Worm (Caenorhabditis elegans) whole organism, mixed stage, embryonic: ENCODE data around the gene lbp-9.

Experiments
- M03D4.4 ChIP-seq: sonication (generic microtip); optimal IDR thresholded peaks from 2 replicates; lab custom pipeline; 2017; ENCODE audit warnings: mild to moderate bottlenecking, missing genetic modification characterization, missing compliant biosample characterization
- bed-3 ChIP-seq: fragments of 200-800 bp; sonication (Bioruptor generic); optimal IDR thresholded peaks from 3 replicates; lab custom pipeline; 2018; ENCODE audit warnings: mild to moderate bottlenecking, missing genetic modification characterization, moderate library complexity, missing compliant biosample characterization
- blmp-1 ChIP-seq: fragments of 150-350 bp; optimal IDR thresholded peaks from 2 replicates; lab custom pipeline; 2014; ENCODE audit warnings: missing biosample characterization, missing genetic modification characterization
- ceh-39 ChIP-seq: fragments of 150-350 bp; optimal IDR thresholded peaks from 2 replicates; lab custom pipeline; 2014; ENCODE audit warnings: missing biosample characterization, missing genetic modification characterization
- ceh-43 ChIP-seq: fragments of 200-800 bp; sonication (Bioruptor generic); optimal IDR thresholded peaks from 2 replicates; lab custom pipeline; 2018; ENCODE audit warnings: mild to moderate bottlenecking, missing genetic modification characterization, moderate library complexity, missing compliant biosample characterization
- ceh-83 ChIP-seq: fragments of 200-800 bp; sonication (Bioruptor generic); optimal IDR thresholded peaks from 2 replicates; lab custom pipeline; 2018; ENCODE audit warnings: mild to moderate bottlenecking, missing genetic modification characterization, missing compliant biosample characterization
- ces-1 ChIP-seq: fragments of 150-350 bp; optimal IDR thresholded peaks from 2 replicates; lab custom pipeline; 2014; ENCODE audit warnings: missing biosample characterization, missing genetic modification reagents, missing genetic modification characterization
- cnd-1 ChIP-seq: fragments of 200-800 bp; sonication (Bioruptor generic); optimal IDR thresholded peaks from 2 replicates; lab custom pipeline; 2018; ENCODE audit warnings: mild to moderate bottlenecking, missing genetic modification characterization, missing compliant biosample characterization
- drap-1 ChIP-seq: fragments of 200-800 bp; sonication (Bioruptor generic); optimal IDR thresholded peaks from 3 replicates; lab custom pipeline; 2018; ENCODE audit warnings: mild to moderate bottlenecking, missing genetic modification characterization, missing compliant biosample characterization
- elt-1 ChIP-seq: sonication (generic microtip); optimal IDR thresholded peaks from 2 replicates; lab custom pipeline; 2017; ENCODE audit warnings: missing genetic modification characterization, mild to moderate bottlenecking, missing compliant biosample characterization, antibody characterized with exemption, moderate library complexity, borderline replicate concordance; ENCODE audit not compliant: insufficient read depth
- elt-3 ChIP-seq: fragments of 150-350 bp; optimal IDR thresholded peaks from 2 replicates; lab custom pipeline; 2014; ENCODE audit warnings: missing biosample characterization, missing genetic modification characterization
- ham-2 ChIP-seq: fragments of 200-800 bp; sonication (Bioruptor generic); optimal IDR thresholded peaks from 2 replicates; lab custom pipeline; 2018; ENCODE audit warnings: mild to moderate bottlenecking, missing genetic modification characterization, missing compliant biosample characterization
- lin-13 ChIP-seq: fragments of 150-350 bp; optimal IDR thresholded peaks from 2 replicates; lab custom pipeline; 2014; ENCODE audit warnings: missing biosample characterization, missing genetic modification characterization
- lin-32 ChIP-seq: fragments of 200-800 bp; sonication (Bioruptor generic); optimal IDR thresholded peaks from 2 replicates; lab custom pipeline; 2018; ENCODE audit warnings: mild to moderate bottlenecking, missing genetic modification characterization, missing compliant biosample characterization
- mep-1 ChIP-seq: fragments of 150-350 bp; optimal IDR thresholded peaks from 2 replicates; lab custom pipeline; 2017; ENCODE audit warnings: missing biosample characterization, missing genetic modification reagents, missing genetic modification characterization, inconsistent platforms
- mls-2 ChIP-seq: sonication (generic microtip); optimal IDR thresholded peaks from 2 replicates; lab custom pipeline; 2016; ENCODE audit warnings: mild to moderate bottlenecking, missing genetic modification characterization, moderate library complexity, missing compliant biosample characterization
- nhr-12 ChIP-seq: fragments of 150-350 bp; optimal IDR thresholded peaks from 2 replicates; lab custom pipeline; 2014; ENCODE audit warnings: missing biosample characterization, missing genetic modification characterization
- nhr-237 ChIP-seq: fragments of 150-350 bp; optimal IDR thresholded peaks from 2 replicates; lab custom pipeline; 2014; ENCODE audit warnings: missing biosample characterization, missing genetic modification characterization
- nhr-28 ChIP-seq: fragments of 150-350 bp; optimal IDR thresholded peaks from 2 replicates; lab custom pipeline; 2014; ENCODE audit warnings: missing biosample characterization, missing genetic modification characterization
- pha-4 ChIP-seq: fragments of 150-350 bp; optimal IDR thresholded peaks from 2 replicates; lab custom pipeline; 2018; ENCODE audit warnings: missing biosample characterization, missing genetic modification reagents, missing genetic modification characterization
- sem-2 ChIP-seq: fragments of 200-800 bp; sonication (Bioruptor generic); optimal IDR thresholded peaks from 2 replicates; lab custom pipeline; 2018; ENCODE audit warnings: mild to moderate bottlenecking, missing genetic modification characterization, missing compliant biosample characterization
- snpc-4 ChIP-seq: fragments of 150-350 bp; optimal IDR thresholded peaks from 2 replicates; lab custom pipeline; 2014; ENCODE audit warnings: missing biosample characterization, missing genetic modification characterization
- sptf-1 ChIP-seq: sonication (generic microtip); optimal IDR thresholded peaks from 2 replicates; lab custom pipeline; 2017; ENCODE audit warnings: mild to moderate bottlenecking, missing genetic modification characterization, moderate library complexity, missing compliant biosample characterization
- tbx-8 ChIP-seq: fragments of 200-800 bp; sonication (Bioruptor generic); optimal IDR thresholded peaks from 2 replicates; lab custom pipeline; 2018; ENCODE audit warnings: mild to moderate bottlenecking, missing genetic modification characterization, moderate library complexity, missing compliant biosample characterization
- unc-120 ChIP-seq: sonication (generic microtip); optimal IDR thresholded peaks from 2 replicates; lab custom pipeline; 2017; ENCODE audit warnings: missing genetic modification characterization, missing compliant biosample characterization; ENCODE audit not compliant: poor library complexity, severe bottlenecking
- unc-39 ChIP-seq: fragments of 150-350 bp; optimal IDR thresholded peaks from 2 replicates; lab custom pipeline; 2014; ENCODE audit warnings: missing biosample characterization, missing genetic modification characterization
- unc-62 ChIP-seq: fragments of 150-350 bp; optimal IDR thresholded peaks from 2 replicates; lab custom pipeline; 2014; ENCODE audit warnings: missing biosample characterization, missing genetic modification reagents, missing genetic modification characterization
- zip-8 ChIP-seq: fragments of 150-350 bp; optimal IDR thresholded peaks from 2 replicates; lab custom pipeline; 2014; ENCODE audit warnings: missing biosample characterization, missing genetic modification characterization
- ztf-11 ChIP-seq: fragments of 150-350 bp; optimal IDR thresholded peaks from 2 replicates; lab custom pipeline; 2014; ENCODE audit warnings: missing biosample characterization, missing genetic modification characterization

lbp-9 gene

ce11 chrV:2067985-2068499 is at the start of gene lbp-9:
Gene lbp-9 (plus strand): TSS chrV:2068449.
- TF ChIP-seq M03D4.4 (tag; lab: Kevin White, UChicago) (no peak), nhr-12 (tag; lab: Kevin White, UChicago) (no peak), lin-32 (GFP tag; lab: Kevin White, UChicago) (no peak), sptf-1 (no peak), sem-2 (no peak), bed-3 (GFP tag; lab: Kevin White, UChicago) (no peak), ceh-83 (no peak), lin-13 (no peak), mls-2 (tag; lab: Kevin White, UChicago) (no peak), unc-62 (GFP tag; lab: Kevin White, UChicago) (no peak), blmp-1 (tag; lab: Kevin White, UChicago) (no peak), drap-1 (GFP tag; lab: Kevin White, UChicago) (no peak)

DNA sequence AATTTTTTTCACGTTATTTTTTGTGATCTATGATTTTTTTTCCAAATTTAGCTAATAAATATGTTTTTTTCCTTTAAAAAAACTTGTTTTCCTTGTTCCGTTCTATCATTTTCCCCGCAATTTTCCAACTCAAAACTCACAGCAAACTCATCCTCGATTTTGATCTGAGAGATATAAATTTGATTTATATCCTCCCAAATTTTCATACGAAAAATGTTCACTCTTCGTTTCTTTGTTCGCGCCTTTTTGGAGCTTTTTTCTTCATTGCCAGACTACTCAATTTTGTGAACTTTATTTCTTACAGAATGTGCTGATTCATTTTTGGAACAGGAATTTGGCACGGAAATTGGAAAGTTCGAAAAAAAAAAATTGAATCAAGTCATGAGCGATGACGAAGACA is 49.6 kb upstream of the lbp-9 start, which contains the start of gene F59A7.14:
F59A7.14 (plus strand) TSS at position 301 of the 400 bp plus-strand sequence.
- no peak for TF ChIP-seq nhr-12 (tag; lab: Kevin White, UChicago)
- no peak for TF ChIP-seq elt-1
- no peak for TF ChIP-seq nhr-237
- TF ChIP-seq nhr-28 (tag; lab: Kevin White, UChicago), result no peak
- TF ChIP-seq ces-1 (GFP tag; lab: Kevin White, UChicago), result no peak
- no peak for TF ChIP-seq ceh-43 (GFP tag; lab: Kevin White, UChicago)
- no peak for TF ChIP-seq unc-62 (GFP tag; lab: Kevin White, UChicago)
- TF ChIP-seq unc-39 (tag; lab: Kevin White, UChicago), result no peak
- TF ChIP-seq ham-2 (GFP tag; lab: Kevin White, UChicago), result no peak
- TF ChIP-seq unc-120, result no peak
- no peak for TF ChIP-seq ztf-11 (tag; lab: Kevin White, UChicago)
- no peak for TF ChIP-seq ceh-39 (tag; lab: Kevin White, UChicago)
- no peak for TF ChIP-seq mep-1 (tag; lab: Kevin White, UChicago)
- TF ChIP-seq tbx-8 (GFP tag; lab: Kevin White, UChicago), result no peak
- TF ChIP-seq lin-13, result no peak
- TF ChIP-seq elt-3, result no peak
- TF ChIP-seq lin-32 (GFP tag; lab: Kevin White, UChicago), result no peak
- TF ChIP-seq bed-3 (GFP tag; lab: Kevin White, UChicago), result no peak
- TF ChIP-seq sptf-1, result no peak
- no peak for TF ChIP-seq mls-2 (tag; lab: Kevin White, UChicago)

DNA sequence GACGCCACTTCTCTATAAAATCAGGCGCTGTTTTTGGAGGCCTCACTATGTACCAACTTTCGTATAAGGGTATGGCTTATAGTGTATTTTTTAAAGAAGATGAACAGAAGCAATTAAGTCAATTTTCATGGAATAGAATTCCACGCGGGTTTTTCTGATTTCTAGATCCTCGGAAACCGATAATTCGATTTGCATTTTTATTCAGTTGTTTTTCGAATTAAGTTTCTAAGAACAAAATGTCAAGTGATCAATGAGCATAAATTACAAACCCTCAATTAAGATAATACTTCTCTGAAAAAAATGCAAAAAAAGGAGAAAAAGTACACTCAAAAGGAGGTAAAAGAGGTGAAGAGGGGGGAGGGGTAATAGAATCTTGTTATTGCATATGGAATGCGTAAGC is 47.0 kb upstream of the lbp-9 start:
- TF ChIP-seq cnd-1 (tag; lab: Kevin White, UChicago) (no peak), tbx-8 (GFP tag; lab: Kevin White, UChicago) (no peak), sem-2 (no peak), unc-62 (GFP tag; lab: Kevin White, UChicago) (no peak), pha-4 (tag; lab: Kevin White, UChicago) (no peak), snpc-4 (no peak), ceh-83 (no peak), blmp-1 (tag; lab: Kevin White, UChicago) (no peak), unc-39 (tag; lab: Kevin White, UChicago) (no peak), zip-8 (tag; lab: Kevin White, UChicago) (no peak), mep-1 (tag; lab: Kevin White, UChicago) (no peak), ceh-43 (GFP tag; lab: Kevin White, UChicago) (no peak), M03D4.4 (tag; lab: Kevin White, UChicago) (no peak), ces-1 (GFP tag; lab: Kevin White, UChicago) (no peak), nhr-12 (tag; lab: Kevin White, UChicago) (no peak), elt-3 (no peak), ztf-11 (tag; lab: Kevin White, UChicago) (no peak)
- TF ChIP-seq, all 35 proteins: peak for 0

DNA sequence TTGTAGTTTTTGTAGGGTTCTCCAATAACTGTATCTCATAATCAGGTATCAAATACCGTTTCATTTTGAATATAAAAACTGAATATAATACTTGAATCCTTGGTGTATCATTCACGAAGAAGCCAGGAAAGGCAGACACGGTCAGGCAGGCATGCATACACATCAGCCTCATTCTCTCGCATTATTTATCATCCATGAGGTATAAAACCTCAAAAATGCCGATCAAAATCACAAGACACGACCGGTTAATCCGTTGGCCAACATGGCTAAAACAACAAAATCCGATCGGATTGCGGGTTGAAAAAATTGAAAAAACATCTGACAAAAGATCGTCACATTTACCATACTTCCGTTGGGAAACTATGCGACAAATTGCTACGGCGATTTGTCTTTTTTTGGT is 45.9 kb upstream of the lbp-9 start, which contains the start of gene F59A7.5:
F59A7.5 (plus strand) TSS at position 301 of the 400 bp plus-strand sequence.
- TF ChIP-seq ceh-83 (no peak), nhr-28 (tag; lab: Kevin White, UChicago) (no peak), ztf-11 (tag; lab: Kevin White, UChicago) (no peak), pha-4 (tag; lab: Kevin White, UChicago) (no peak), elt-3 (no peak), nhr-237 (no peak), unc-62 (GFP tag; lab: Kevin White, UChicago) (no peak), M03D4.4 (tag; lab: Kevin White, UChicago) (no peak), cnd-1 (tag; lab: Kevin White, UChicago) (no peak), unc-120 (no peak), blmp-1 (tag; lab: Kevin White, UChicago) (no peak), lin-13 (no peak), ces-1 (GFP tag; lab: Kevin White, UChicago) (no peak), nhr-12 (tag; lab: Kevin White, UChicago) (no peak), bed-3 (GFP tag; lab: Kevin White, UChicago) (no peak)
